Worm (Caenorhabditis elegans) whole organism, early embryonic: Measurements from ENCODE around the gene praf-3.
"Not testable (repeated sequence)": the region's sequence is repeated elsewhere in the genome, so short reads cannot be mapped to it uniquely, and the experiment has no call there.

ENCODE experiments used
- B0310.2 ChIP-seq: sonication (generic microtip); optimal IDR thresholded peaks from 2 replicates; lab custom pipeline; 2016; ENCODE audit warnings: mild to moderate bottlenecking, missing genetic modification characterization, missing compliant biosample characterization
- F13C5.2 ChIP-seq: sonication (generic microtip); optimal IDR thresholded peaks from 2 replicates; lab custom pipeline; 2017; ENCODE audit warnings: mild to moderate bottlenecking, missing genetic modification characterization, inconsistent platforms, missing compliant biosample characterization
- aly-1 ChIP-seq: sonication (generic microtip); optimal IDR thresholded peaks from 2 replicates; lab custom pipeline; 2016; ENCODE audit warnings: missing genetic modification characterization, missing compliant biosample characterization
- ama-1 ChIP-seq: fragments of 150-350 bp; optimal IDR thresholded peaks from 2 replicates; lab custom pipeline; 2014
- ceh-13 ChIP-seq: fragments of 200-800 bp; sonication (Bioruptor generic); optimal IDR thresholded peaks from 2 replicates; lab custom pipeline; 2018; ENCODE audit warnings: mild to moderate bottlenecking, missing genetic modification characterization, missing compliant biosample characterization
- ceh-36 ChIP-seq: sonication (generic microtip); optimal IDR thresholded peaks from 2 replicates; lab custom pipeline; 2016; ENCODE audit warnings: missing genetic modification characterization, inconsistent platforms, missing compliant biosample characterization
- ets-7 ChIP-seq: sonication (generic microtip); optimal IDR thresholded peaks from 2 replicates; lab custom pipeline; 2016; ENCODE audit warnings: missing genotype, missing genetic modification characterization, missing compliant biosample characterization
- flt-1 ChIP-seq: fragments of 200-800 bp; sonication (Bioruptor generic); IDR thresholded peaks from 2 replicates; pipeline ENCODE4 v1.3.6; 2022; ENCODE audit warnings: missing genetic modification characterization, missing compliant biosample characterization
- hmbx-1 ChIP-seq: sonication (generic microtip); optimal IDR thresholded peaks from 2 replicates; lab custom pipeline; 2016; ENCODE audit warnings: mild to moderate bottlenecking, missing genetic modification characterization, missing compliant biosample characterization
- hmg-4 ChIP-seq: fragments of 200-800 bp; sonication (Bioruptor generic); optimal IDR thresholded peaks from 2 replicates; lab custom pipeline; 2018; ENCODE audit warnings: mild to moderate bottlenecking, missing genetic modification characterization, missing compliant biosample characterization
- hnd-1 ChIP-seq: sonication (generic microtip); optimal IDR thresholded peaks from 2 replicates; lab custom pipeline; 2016; ENCODE audit warnings: missing genetic modification characterization, missing compliant biosample characterization
- pes-1 ChIP-seq: fragments of 200-800 bp; sonication (Bioruptor generic); IDR thresholded peaks from 2 replicates; pipeline ENCODE4 v1.3.6; 2022; ENCODE audit warnings: missing genetic modification reagents, missing genetic modification characterization, missing compliant biosample characterization
- scrt-1 ChIP-seq: fragments of 200-800 bp; sonication (Bioruptor generic); IDR thresholded peaks from 2 replicates; pipeline ENCODE4 v1.3.6; 2022; ENCODE audit warnings: missing genetic modification characterization, missing compliant biosample characterization
- sea-1 ChIP-seq: fragments of 200-800 bp; sonication (Bioruptor generic); conservative IDR thresholded peaks from 2 replicates; pipeline ENCODE4 v1.3.6; 2022; ENCODE audit warnings: missing genetic modification characterization, missing compliant biosample characterization
- tbx-11 ChIP-seq: fragments of 200-800 bp; sonication (Bioruptor generic); IDR thresholded peaks from 2 replicates; pipeline ENCODE4 v1.3.6; 2022; ENCODE audit warnings: missing genetic modification characterization, missing compliant biosample characterization
- tbx-37 ChIP-seq: fragments of 200-800 bp; sonication (Bioruptor generic); conservative IDR thresholded peaks from 2 replicates; pipeline ENCODE4 v1.3.6; 2022; ENCODE audit warnings: missing genetic modification reagents, missing genetic modification characterization, missing compliant biosample characterization
- tra-4 ChIP-seq: sonication (generic microtip); optimal IDR thresholded peaks from 2 replicates; lab custom pipeline; 2017; ENCODE audit warnings: missing genetic modification characterization, missing compliant biosample characterization

Gene praf-3

DNA sequence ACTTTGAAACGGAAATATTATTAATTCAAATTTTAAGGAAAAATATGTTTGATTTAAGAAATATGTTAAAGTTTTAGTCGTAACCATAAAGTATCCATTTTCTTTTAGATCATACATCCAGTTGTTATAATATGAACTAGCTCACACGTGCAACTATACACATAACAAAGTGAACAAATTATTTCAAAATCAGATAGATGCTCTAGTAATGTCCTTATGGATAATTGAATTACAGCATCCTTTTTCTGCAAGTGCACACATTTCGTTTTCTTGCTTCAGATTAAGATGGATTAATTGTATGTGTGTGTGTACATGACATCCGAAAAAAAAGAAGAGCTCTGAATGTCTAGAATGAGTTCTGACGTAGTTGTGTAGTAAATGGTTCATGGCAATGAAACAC, 5.9 kb downstream of the praf-3 start:
- TF ChIP-seq ets-7 (tag; lab: Kevin White, UChicago) (no peak), hmg-4 (GFP tag; lab: Kevin White, UChicago) (no peak)

DNA sequence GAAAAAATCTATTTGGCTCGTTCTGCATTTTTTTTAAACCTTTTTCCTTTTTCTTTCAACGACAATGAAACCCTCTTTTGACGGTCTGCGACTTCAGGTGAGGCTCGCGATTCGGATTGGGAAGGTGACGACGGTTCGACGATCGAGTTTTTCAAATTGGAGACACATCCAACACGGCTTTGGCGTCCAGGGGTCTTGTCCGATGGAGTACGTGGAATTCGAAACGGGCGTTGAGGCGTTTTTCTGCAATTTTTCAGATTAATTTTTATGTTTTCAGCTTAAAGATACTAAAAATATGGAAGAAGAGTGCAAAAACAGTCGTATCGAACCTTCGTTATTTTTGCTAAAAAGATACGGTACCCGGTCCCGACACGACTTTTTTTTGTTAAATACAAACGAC, 9.4 kb downstream of the praf-3 start, which contains the start of gene D2096.10:
D2096.10 (minus strand) TSS at position 101 of the 400 bp plus-strand sequence.
- TF ChIP-seq B0310.2 (tag; lab: Kevin White, UChicago); pes-1; aly-1 (tag; lab: Kevin White, UChicago): not testable (repeated sequence)

- TF ChIP-seq flt-1 (GFP tag; lab: Robert Waterston, UW) (no peak), tra-4 (tag; lab: Kevin White, UChicago) (no peak), hmbx-1 (no peak), sea-1 (GFP tag; lab: Robert Waterston, UW) (no peak), ama-1 (no peak), scrt-1 (no peak), ets-7 (tag; lab: Kevin White, UChicago) (no peak), F13C5.2 (no peak), ceh-13 (GFP tag; lab: Kevin White, UChicago) (no peak)
Measured at ce11 chrIV:8394105-8394504, 14.3 kb downstream of the praf-3 start, which contains the start of gene D2096.11. D2096.11 (minus strand) TSS chrIV:8394205.

DNA sequence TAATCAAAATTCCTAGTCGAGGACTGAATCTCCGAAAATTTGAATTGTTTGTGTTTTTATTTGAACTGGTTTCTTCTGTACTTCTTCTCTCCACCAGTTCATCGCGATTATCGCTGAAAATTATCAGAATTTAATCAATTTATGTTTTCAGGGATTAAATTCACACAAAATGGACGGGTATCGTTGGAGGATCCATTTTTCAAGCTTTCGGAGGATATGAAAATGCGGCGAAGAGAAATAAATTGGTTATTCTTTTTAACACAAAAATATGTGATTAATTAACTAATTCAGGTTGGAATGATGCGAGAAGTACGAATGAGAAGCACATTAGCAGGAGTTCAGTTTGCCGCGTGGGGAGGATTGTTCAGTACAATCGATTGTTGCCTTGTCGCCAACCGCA, 16.6 kb downstream of the praf-3 start, which contains the start of gene timm-17B.2:
timm-17B.2 (plus strand) TSS at position 301 of the 400 bp plus-strand sequence.
- no peak for TF ChIP-seq aly-1 (tag; lab: Kevin White, UChicago)

ce11 chrIV:8397814-8398213, 18.0 kb downstream of the praf-3 start:
- TF ChIP-seq tra-4 (tag; lab: Kevin White, UChicago), result no peak
- no peak for TF ChIP-seq F13C5.2
- no peak for TF ChIP-seq hnd-1 (tag; lab: Kevin White, UChicago)
- TF ChIP-seq ama-1, result no peak
- no peak for TF ChIP-seq aly-1 (tag; lab: Kevin White, UChicago)
- no peak for TF ChIP-seq tbx-11 (GFP tag; lab: Robert Waterston, UW)
- TF ChIP-seq tbx-37 (GFP tag; lab: Robert Waterston, UW), result no peak
- no peak for TF ChIP-seq sea-1 (GFP tag; lab: Robert Waterston, UW)
- TF ChIP-seq scrt-1, result no peak
- no peak for TF ChIP-seq flt-1 (GFP tag; lab: Robert Waterston, UW)

DNA sequence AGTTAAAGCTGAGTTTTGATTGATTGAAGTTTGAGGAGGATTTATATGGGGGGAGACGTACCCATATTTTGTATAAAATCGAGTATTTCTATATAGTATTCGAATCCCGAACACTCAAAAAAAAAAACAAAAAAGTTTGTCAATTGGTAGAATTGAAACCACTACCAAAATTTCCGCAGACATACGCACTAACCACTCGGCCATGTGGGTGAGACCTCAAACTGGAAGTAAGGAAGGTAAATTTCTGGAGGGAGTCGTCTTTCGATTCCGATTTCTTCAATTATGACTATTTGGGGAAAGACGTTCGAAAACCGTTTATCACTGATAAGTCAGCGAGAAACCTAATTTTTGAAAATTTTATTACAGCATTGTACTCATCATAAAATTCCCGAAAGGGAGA, 32.8 kb downstream of the praf-3 start:
- TF ChIP-seq sea-1 (GFP tag; lab: Robert Waterston, UW), result peak; percentile 72; the same call in 1 of the 2 replicates
- peak; percentile 74 for TF ChIP-seq scrt-1
- peak; percentile 66 for TF ChIP-seq tbx-11 (GFP tag; lab: Robert Waterston, UW)
- peak; percentile 69 for TF ChIP-seq flt-1 (GFP tag; lab: Robert Waterston, UW)
- TF ChIP-seq pes-1, result peak; percentile 79

DNA sequence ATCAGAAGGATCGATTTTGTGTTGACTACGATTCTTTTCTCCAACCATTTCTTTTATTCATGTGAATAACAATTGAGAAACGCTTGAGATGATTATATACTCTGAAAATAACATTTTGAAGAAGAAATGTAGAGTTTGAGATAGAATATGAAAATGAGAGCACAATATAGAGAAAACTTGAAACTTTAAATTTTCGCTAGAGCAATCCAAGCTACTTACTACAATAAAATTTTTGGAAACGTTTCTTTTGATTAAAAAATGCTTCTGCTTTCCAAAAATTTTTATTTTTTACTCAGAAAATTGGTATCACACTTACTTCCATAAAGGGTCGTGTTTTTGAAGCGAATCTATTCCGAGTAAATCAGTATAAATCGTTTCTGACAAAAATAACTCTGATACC, 41.2 kb downstream of the praf-3 start, which contains the start of gene M116.5:
M116.5 (minus strand) TSS at position 101 of the 400 bp plus-strand sequence.
- TF ChIP-seq hnd-1 (tag; lab: Kevin White, UChicago), result no peak
- no peak for TF ChIP-seq tra-4 (tag; lab: Kevin White, UChicago)
- no peak for TF ChIP-seq ama-1
- no peak for TF ChIP-seq scrt-1
- no peak for TF ChIP-seq ceh-13 (GFP tag; lab: Kevin White, UChicago)
- TF ChIP-seq sea-1 (GFP tag; lab: Robert Waterston, UW), result no peak
- TF ChIP-seq pes-1, result no peak
- no peak for TF ChIP-seq hmg-4 (GFP tag; lab: Kevin White, UChicago)
- no peak for TF ChIP-seq flt-1 (GFP tag; lab: Robert Waterston, UW)
- no peak for TF ChIP-seq ceh-36 (tag; lab: Kevin White, UChicago)
- TF ChIP-seq ets-7 (tag; lab: Kevin White, UChicago), result no peak
- TF ChIP-seq hmbx-1, result no peak
- no peak for TF ChIP-seq aly-1 (tag; lab: Kevin White, UChicago)
- no peak for TF ChIP-seq B0310.2 (tag; lab: Kevin White, UChicago)
- TF ChIP-seq F13C5.2, result no peak
- TF ChIP-seq tbx-11 (GFP tag; lab: Robert Waterston, UW), result no peak

ce11 chrIV:8426537-8426936, 46.8 kb downstream of the praf-3 start, which contains the start of the genes T26A8.3 and tmem-231:
T26A8.3 (minus strand) TSS chrIV:8426637.
tmem-231 (plus strand) TSS chrIV:8426785.
- TF ChIP-seq flt-1 (GFP tag; lab: Robert Waterston, UW) (no peak), hnd-1 (tag; lab: Kevin White, UChicago) (no peak)

- TF ChIP-seq hmbx-1 (no peak), tra-4 (tag; lab: Kevin White, UChicago) (peak; percentile 16), pes-1 (peak; percentile 59), ama-1 (peak; percentile 92), sea-1 (GFP tag; lab: Robert Waterston, UW) (peak; percentile 48; the same call in 1 of the 2 replicates), F13C5.2 (peak; percentile 59), flt-1 (GFP tag; lab: Robert Waterston, UW) (peak; percentile 11; the same call in 1 of the 2 replicates), aly-1 (tag; lab: Kevin White, UChicago) (peak; percentile 59), tbx-37 (GFP tag; lab: Robert Waterston, UW) (no peak), ets-7 (tag; lab: Kevin White, UChicago) (peak; percentile 1), hmg-4 (GFP tag; lab: Kevin White, UChicago) (no peak), B0310.2 (tag; lab: Kevin White, UChicago) (peak; percentile 28), ceh-36 (tag; lab: Kevin White, UChicago) (peak; percentile 12), tbx-11 (GFP tag; lab: Robert Waterston, UW) (no peak)
Measured at ce11 chrIV:8428492-8428891, 48.7 kb downstream of the praf-3 start.
